Worm (Caenorhabditis elegans) whole organism, L4/young adult: ENCODE results near the gene fbxb-99.

Source experiments
- W03F9.2 ChIP-seq: fragments of 150-350 bp; optimal IDR thresholded peaks from 2 replicates; lab custom pipeline; 2014; ENCODE audit warnings: missing biosample characterization, missing genetic modification characterization
- dao-5 ChIP-seq: sonication (generic microtip); optimal IDR thresholded peaks from 2 replicates; lab custom pipeline; 2016; ENCODE audit warnings: missing genotype, missing genetic modification characterization, moderate library complexity, missing compliant biosample characterization
- him-1 ChIP-seq: sonication (generic microtip); optimal IDR thresholded peaks from 2 replicates; lab custom pipeline; 2016; ENCODE audit warnings: missing genotype, missing genetic modification reagents, missing genetic modification characterization, missing compliant biosample characterization

ce11 chrII:3827801-3828200 lies 34.6 kb upstream of the fbxb-99 start, which contains the start of gene F54D10.8:
- TF ChIP-seq him-1 (tag; lab: Kevin White, UChicago): no peak
- no peak for TF ChIP-seq W03F9.2 (tag; lab: Kevin White, UChicago)
- TF ChIP-seq dao-5: no peak
